Worm (Caenorhabditis elegans) whole organism, L4 larva: ENCODE data around the gene F23D12.10.
A peak's percentile ranks its signal among the peaks of the same experiment; 100 is the strongest.

ENCODE experiments used
- F44E2.7 ChIP-seq: fragments of 200-800 bp; sonication (Bioruptor generic); IDR thresholded peaks from 2 replicates; pipeline ENCODE4 v2.1.2; 2022; ENCODE audit warnings: missing genetic modification characterization, missing compliant biosample characterization
- R02D3.7 ChIP-seq: fragments of 150-350 bp; sonication (generic microtip); optimal IDR thresholded peaks from 3 replicates; lab custom pipeline; 2014; ENCODE audit warnings: missing biosample characterization, missing genetic modification characterization
- T26A8.4 ChIP-seq: fragments of 200-800 bp; sonication (Bioruptor generic); IDR thresholded peaks from 2 replicates; pipeline ENCODE4 v1.3.6; 2022; ENCODE audit warnings: missing genetic modification characterization, missing compliant biosample characterization
- Y105C5A.15 ChIP-seq: fragments of 200-800 bp; sonication (Bioruptor generic); IDR thresholded peaks from 2 replicates; pipeline ENCODE4 v1.3.6; 2022; ENCODE audit warnings: missing genetic modification characterization, missing compliant biosample characterization
- Y5F2A.4 ChIP-seq: fragments of 200-800 bp; sonication (Bioruptor generic); optimal IDR thresholded peaks from 2 replicates; lab custom pipeline; 2018; ENCODE audit warnings: mild to moderate bottlenecking, missing genetic modification characterization, missing compliant biosample characterization
- Y75B8A.6 ChIP-seq: fragments of 200-800 bp; sonication (Bioruptor generic); IDR thresholded peaks from 2 replicates; pipeline ENCODE4 v1.3.6; 2022; ENCODE audit warnings: missing genetic modification reagents, missing genetic modification characterization, missing compliant biosample characterization
- aly-2 ChIP-seq: sonication (generic microtip); optimal IDR thresholded peaks from 2 replicates; lab custom pipeline; 2018; ENCODE audit warnings: missing biosample characterization, missing genetic modification characterization
- ceh-32 ChIP-seq: sonication (generic microtip); optimal IDR thresholded peaks from 2 replicates; lab custom pipeline; 2016; ENCODE audit warnings: mild to moderate bottlenecking, missing genetic modification characterization, missing compliant biosample characterization; ENCODE audit not compliant: poor library complexity
- daf-16 ChIP-seq, 3 experiments: sonication (generic microtip); optimal IDR thresholded peaks; 2 replicates each; lab custom pipeline; 2016 to 2017; ENCODE audit warnings: missing genetic modification characterization in 3 of 3, missing genetic modification reagents in 3 of 3, mild to moderate bottlenecking in 2 of 3, missing compliant biosample characterization in 2 of 3, missing biosample characterization in 1 of 3, moderate library complexity in 1 of 3
- daf-19 ChIP-seq: fragments of 200-800 bp; sonication (Bioruptor generic); conservative IDR thresholded peaks from 2 replicates; pipeline ENCODE4 v1.3.6; 2022; ENCODE audit warnings: missing genetic modification characterization, missing compliant biosample characterization
- daf-8 ChIP-seq: fragments of 200-800 bp; sonication (Bioruptor generic); IDR thresholded peaks from 2 replicates; pipeline ENCODE4 v1.3.6; 2022; ENCODE audit warnings: missing genetic modification characterization, missing compliant biosample characterization
- dmd-9 ChIP-seq: fragments of 200-800 bp; sonication (Bioruptor generic); IDR thresholded peaks from 2 replicates; pipeline ENCODE4 v1.3.6; 2022; ENCODE audit warnings: missing genetic modification reagents, missing genetic modification characterization, missing compliant biosample characterization
- egl-27 ChIP-seq: sonication (generic microtip); optimal IDR thresholded peaks from 3 replicates; lab custom pipeline; 2017; ENCODE audit warnings: missing biosample characterization, missing genetic modification reagents, missing genetic modification characterization
- hlh-11 ChIP-seq: fragments of 200-800 bp; sonication (Bioruptor generic); optimal IDR thresholded peaks from 2 replicates; lab custom pipeline; 2018; ENCODE audit warnings: mild to moderate bottlenecking, missing genetic modification characterization, missing compliant biosample characterization
- lin-1 ChIP-seq: fragments of 200-800 bp; sonication (Bioruptor generic); IDR thresholded peaks from 2 replicates; pipeline ENCODE4 v1.3.6; 2022; ENCODE audit warnings: missing genetic modification reagents, missing genetic modification characterization, missing compliant biosample characterization
- madf-9 ChIP-seq: fragments of 200-800 bp; sonication (Bioruptor generic); conservative IDR thresholded peaks from 2 replicates; pipeline ENCODE4 v1.3.6; 2022; ENCODE audit warnings: missing genetic modification reagents, missing genetic modification characterization, missing compliant biosample characterization
- mdl-1 ChIP-seq, 2 experiments: fragments of 150-350 bp in 1 of 2; sonication (generic microtip) in 1 of 2; optimal IDR thresholded peaks; 2 replicates each; lab custom pipeline; 2014 to 2017; ENCODE audit warnings: missing biosample characterization in 2 of 2, missing genetic modification characterization in 2 of 2
- mxl-2 ChIP-seq: fragments of 200-800 bp; sonication (Bioruptor generic); conservative IDR thresholded peaks from 2 replicates; pipeline ENCODE4 v1.3.6; 2022; ENCODE audit warnings: missing genetic modification reagents, missing genetic modification characterization, missing compliant biosample characterization
- mxl-3 ChIP-seq: fragments of 200-800 bp; sonication (Bioruptor generic); optimal IDR thresholded peaks from 2 replicates; lab custom pipeline; 2018; ENCODE audit warnings: mild to moderate bottlenecking, missing genetic modification characterization, missing compliant biosample characterization
- nhr-10 ChIP-seq: fragments of 150-350 bp; optimal IDR thresholded peaks from 2 replicates; lab custom pipeline; 2014; ENCODE audit warnings: missing biosample characterization, missing genetic modification characterization
- nhr-102 ChIP-seq: sonication (generic microtip); optimal IDR thresholded peaks from 2 replicates; lab custom pipeline; 2016; ENCODE audit warnings: mild to moderate bottlenecking, missing genetic modification characterization, moderate library complexity, missing compliant biosample characterization
- nhr-111 ChIP-seq: fragments of 200-800 bp; sonication (Bioruptor generic); optimal IDR thresholded peaks from 2 replicates; lab custom pipeline; 2018; ENCODE audit warnings: mild to moderate bottlenecking, missing genetic modification characterization, missing compliant biosample characterization
- nhr-28 ChIP-seq: fragments of 150-350 bp; optimal IDR thresholded peaks from 2 replicates; lab custom pipeline; 2014; ENCODE audit warnings: missing biosample characterization, missing genetic modification characterization
- nhr-41 ChIP-seq: fragments of 200-800 bp; sonication (Bioruptor generic); IDR thresholded peaks from 2 replicates; pipeline ENCODE4 v1.3.6; 2022; ENCODE audit warnings: missing genetic modification reagents, missing genetic modification characterization, missing compliant biosample characterization
- nhr-48 ChIP-seq: sonication (generic microtip); optimal IDR thresholded peaks from 2 replicates; lab custom pipeline; 2016; ENCODE audit warnings: mild to moderate bottlenecking, missing genetic modification characterization, missing compliant biosample characterization
- nhr-76 ChIP-seq: fragments of 150-350 bp; optimal IDR thresholded peaks from 2 replicates; lab custom pipeline; 2014; ENCODE audit warnings: missing biosample characterization, missing genetic modification characterization
- nhr-77 ChIP-seq: fragments of 150-350 bp; optimal IDR thresholded peaks from 2 replicates; lab custom pipeline; 2014; ENCODE audit warnings: missing biosample characterization, missing genetic modification characterization
- pha-4 ChIP-seq, 2 experiments: fragments of 150-350 bp in 1 of 2; fragments of 200-800 bp in 1 of 2; sonication (Bioruptor generic) in 1 of 2; IDR thresholded peaks in 1 of 2; optimal IDR thresholded peaks in 1 of 2; 2 replicates each; pipeline versions ENCODE4 v1.3.6 to Lab custom; 2014 to 2022; ENCODE audit warnings: missing genetic modification characterization in 2 of 2, missing genetic modification reagents in 2 of 2, missing biosample characterization in 1 of 2, missing compliant biosample characterization in 1 of 2
- sdz-12 ChIP-seq: fragments of 200-800 bp; sonication (Bioruptor generic); optimal IDR thresholded peaks from 2 replicates; lab custom pipeline; 2018; ENCODE audit warnings: mild to moderate bottlenecking, missing genetic modification characterization, missing compliant biosample characterization
- snpc-1.2 ChIP-seq: fragments of 200-800 bp; sonication (Bioruptor generic); IDR thresholded peaks from 2 replicates; pipeline ENCODE4 v1.3.6; 2022; ENCODE audit warnings: missing genetic modification reagents, missing genetic modification characterization, missing compliant biosample characterization
- spr-1 ChIP-seq: sonication (generic microtip); optimal IDR thresholded peaks from 2 replicates; lab custom pipeline; 2016; ENCODE audit warnings: mild to moderate bottlenecking, missing genetic modification characterization, missing compliant biosample characterization
- unc-130 ChIP-seq: sonication (generic microtip); optimal IDR thresholded peaks from 2 replicates; lab custom pipeline; 2016; ENCODE audit warnings: missing genetic modification reagents, missing genetic modification characterization, missing compliant biosample characterization
- unc-62 ChIP-seq, 3 experiments: fragments of 150-350 bp in 1 of 3; sonication (generic microtip); optimal IDR thresholded peaks in 2 of 3; peaks in 1 of 3; 1 replicate in 1 of 3; 2 replicates in 2 of 3; lab custom pipeline; 2014 to 2017; ENCODE audit warnings: missing biosample characterization in 3 of 3, missing genetic modification characterization in 3 of 3, missing genetic modification reagents in 3 of 3, missing genotype in 1 of 3
- zip-2 ChIP-seq: fragments of 150-350 bp; optimal IDR thresholded peaks from 2 replicates; lab custom pipeline; 2014; ENCODE audit warnings: missing biosample characterization, missing genetic modification characterization

F23D12.10 gene

DNA sequence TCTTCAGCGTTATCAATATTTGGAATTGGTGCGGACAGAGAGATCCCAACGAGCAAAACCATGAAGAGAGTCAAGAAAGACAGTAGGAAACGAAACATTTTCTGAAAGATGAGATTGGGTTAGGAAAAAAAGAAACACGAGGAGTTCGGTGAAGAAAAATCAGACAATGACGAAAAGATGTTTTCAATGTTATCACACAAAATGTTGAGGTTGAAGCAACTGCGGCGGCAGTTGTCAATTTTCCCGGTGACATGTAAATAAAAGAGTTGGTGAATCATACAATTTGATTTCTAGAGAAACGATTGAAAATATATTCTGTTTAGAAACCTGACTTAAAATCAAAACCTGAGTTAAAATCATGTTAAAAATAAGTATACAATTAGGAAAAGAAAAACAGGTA, 38.2 kb upstream of the F23D12.10 start, which contains the start of gene F23D12.7:
TSS of gene F23D12.7 (minus strand) at position 101 of the 400 bp plus-strand sequence.
- TF ChIP-seq aly-2 = no peak
- no peak for TF ChIP-seq R02D3.7
- TF ChIP-seq nhr-76 = no peak
- peak in 1 of 2 experiments; percentile 26 for TF ChIP-seq daf-16 (GFP tag; optimal IDR thresholded peaks at IDR 0.05; lab: Kevin White, UChicago)
- no peak for TF ChIP-seq daf-16 (tag; optimal IDR thresholded peaks at IDR 0.05; lab: Kevin White, UChicago)

DNA sequence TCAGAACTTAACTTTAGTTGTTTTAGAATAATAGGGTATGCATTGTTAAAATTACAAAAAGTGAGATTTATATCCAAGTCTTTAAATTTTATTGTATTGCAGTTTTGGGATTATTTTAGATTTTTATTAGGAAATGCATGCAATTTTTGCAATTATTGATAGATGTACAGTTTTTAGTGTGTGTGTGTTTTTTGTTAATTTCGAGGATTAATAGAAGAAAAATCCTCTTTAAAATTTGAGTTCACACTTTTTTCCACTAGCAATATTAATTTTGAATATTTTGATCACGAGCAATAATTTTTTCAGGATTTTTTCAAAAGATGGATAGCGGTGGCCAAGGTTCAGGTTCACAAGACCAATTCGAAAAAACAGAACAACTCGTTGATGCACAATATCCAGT, 32.4 kb upstream of the F23D12.10 start, which contains the start of gene jmjd-3.2:
TSS of gene jmjd-3.2 (plus strand) at position 301 of the 400 bp plus-strand sequence.
- TF ChIP-seq unc-62 (GFP tag; optimal IDR thresholded peaks at IDR 0.05 in 1 of 2; lab: Kevin White, UChicago) (peak in 1 of 2 experiments; percentile 32), unc-62 (tag; optimal IDR thresholded peaks at IDR 0.05; lab: Kevin White, UChicago) (no peak), ceh-32 (tag; lab: Kevin White, UChicago) (no peak)
- TF ChIP-seq, all 104 proteins: peak for 1

DNA sequence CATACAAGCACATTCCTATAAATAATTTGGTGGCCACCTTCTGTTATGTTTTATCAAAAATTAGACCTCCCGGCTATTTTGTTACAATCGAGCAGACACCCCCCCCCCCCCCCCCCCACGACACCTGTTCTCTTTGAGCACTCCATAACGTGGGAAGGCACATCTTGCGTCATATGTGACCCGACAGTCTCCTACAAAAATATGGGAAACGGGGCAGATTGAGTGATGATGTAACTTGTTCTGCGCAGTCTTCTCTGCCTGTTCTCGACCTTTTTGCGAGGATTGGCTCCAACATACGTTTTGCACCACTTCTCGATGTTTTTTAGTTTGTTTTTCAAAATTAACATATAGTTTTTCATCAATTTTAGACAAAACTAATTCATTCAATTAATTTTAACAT, 32.0 kb upstream of the F23D12.10 start:
- TF ChIP-seq daf-19 (no peak), mxl-2 (GFP tag; lab: Robert Waterston, UW) (no peak), nhr-102 (tag; lab: Kevin White, UChicago) (no peak), nhr-76 (no peak), Y75B8A.6 (GFP tag; lab: Robert Waterston, UW) (no peak), madf-9 (GFP tag; lab: Robert Waterston, UW) (no peak), zip-2 (no peak), pha-4 (GFP tag; IDR thresholded peaks at IDR 0.05; lab: Robert Waterston, UW) (no peak), pha-4 (tag; optimal IDR thresholded peaks at IDR 0.05; lab: Kevin White, UChicago) (no peak), lin-1 (GFP tag; lab: Robert Waterston, UW) (no peak), nhr-111 (GFP tag; lab: Kevin White, UChicago) (no peak), F44E2.7 (GFP tag; lab: Robert Waterston, UW) (no peak), mxl-3 (GFP tag; lab: Kevin White, UChicago) (no peak), dmd-9 (GFP tag; lab: Robert Waterston, UW) (no peak), daf-8 (GFP tag; lab: Robert Waterston, UW) (no peak)

DNA sequence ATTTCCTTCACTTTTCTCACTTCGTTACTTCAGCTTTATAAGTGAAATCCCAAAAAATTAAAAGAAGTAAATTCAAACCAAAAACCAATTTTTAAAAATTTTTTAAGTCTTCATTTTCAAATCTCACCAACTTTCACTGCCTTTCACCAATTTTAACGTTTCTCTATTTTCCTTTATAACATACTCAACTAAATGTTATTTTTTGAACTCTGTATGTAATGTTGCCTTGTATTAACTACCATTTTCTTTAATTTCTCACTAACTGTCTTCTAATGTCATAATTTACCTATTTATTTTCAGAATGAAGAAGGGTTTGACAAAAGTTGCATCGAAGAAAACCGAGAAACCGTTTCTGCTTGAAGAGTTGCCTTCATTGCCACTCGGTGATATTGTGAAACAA, 29.2 kb upstream of the F23D12.10 start, which contains the start of gene F23D12.4:
TSS of gene F23D12.4 (plus strand) at position 301 of the 400 bp plus-strand sequence.
- no peak for TF ChIP-seq mxl-3 (GFP tag; lab: Kevin White, UChicago)
- no peak for TF ChIP-seq mxl-2 (GFP tag; lab: Robert Waterston, UW)
- TF ChIP-seq nhr-77 (tag; lab: Kevin White, UChicago) = no peak
- no peak for TF ChIP-seq unc-130 (GFP tag; lab: Kevin White, UChicago)
- TF ChIP-seq hlh-11 (tag; lab: Kevin White, UChicago) = no peak
- no peak for TF ChIP-seq Y105C5A.15
- TF ChIP-seq spr-1 (tag; lab: Kevin White, UChicago) = no peak
- TF ChIP-seq Y5F2A.4 (GFP tag; lab: Kevin White, UChicago) = no peak

DNA sequence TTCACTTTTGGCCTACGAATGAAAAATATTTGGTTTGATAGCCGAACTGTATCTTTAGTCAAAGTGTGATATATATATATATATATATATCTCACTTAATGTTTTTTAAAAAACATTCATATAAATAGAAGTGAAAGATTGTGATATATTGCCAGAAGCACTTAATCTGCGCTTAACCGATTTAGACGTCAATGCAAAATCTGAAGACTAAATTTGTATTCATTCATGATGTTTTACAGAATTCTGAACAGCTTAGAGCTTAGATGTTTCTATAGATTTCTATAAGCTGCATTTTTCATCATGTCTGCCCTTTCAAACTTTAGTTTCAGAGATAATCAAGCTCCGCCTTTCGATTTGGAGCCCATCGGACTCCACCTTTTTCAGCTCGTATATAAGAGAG, 26.8 kb upstream of the F23D12.10 start, which contains the start of gene F23D12.3:
TSS of gene F23D12.3 (plus strand) at position 301 of the 400 bp plus-strand sequence.
- TF ChIP-seq nhr-10 (tag; lab: Kevin White, UChicago) = no peak
- TF ChIP-seq nhr-41 (GFP tag; lab: Robert Waterston, UW) = no peak
- no peak for TF ChIP-seq mdl-1 (tag; optimal IDR thresholded peaks at IDR 0.05; lab: Kevin White, UChicago)
- no peak for TF ChIP-seq T26A8.4
- TF ChIP-seq nhr-48 (tag; lab: Kevin White, UChicago) = no peak
- no peak for TF ChIP-seq egl-27 (tag; lab: Kevin White, UChicago)
- no peak for TF ChIP-seq daf-8 (GFP tag; lab: Robert Waterston, UW)
- no peak for TF ChIP-seq sdz-12 (GFP tag; lab: Kevin White, UChicago)
- no peak for TF ChIP-seq snpc-1.2 (GFP tag; lab: Robert Waterston, UW)
- no peak for TF ChIP-seq nhr-28 (tag; lab: Kevin White, UChicago)
